Fruit fly (Drosophila melanogaster) Kc167 (cell line): ENCODE measurements around the gene eloF.

ENCODE experiments used
- Myc ChIP-seq: fragments of >200 bp; optimal IDR thresholded peaks from 2 replicates; lab custom pipeline; 2017; ENCODE audit warnings: missing external identifiers
- h ChIP-seq: fragments of >200 bp; optimal IDR thresholded peaks from 3 replicates; lab custom pipeline; 2018; ENCODE audit warnings: missing external identifiers
- insv ChIP-seq: fragments of >200 bp; optimal IDR thresholded peaks from 3 replicates; lab custom pipeline; 2018; ENCODE audit warnings: missing external identifiers
- psq ChIP-seq: fragments of >200 bp; optimal IDR thresholded peaks from 2 replicates; lab custom pipeline; 2017; ENCODE audit warnings: missing external identifiers
- ttk ChIP-seq: sonication (Bioruptor generic); optimal IDR thresholded peaks from 2 replicates; lab custom pipeline; 2017; ENCODE audit warnings: missing external identifiers

DNA sequence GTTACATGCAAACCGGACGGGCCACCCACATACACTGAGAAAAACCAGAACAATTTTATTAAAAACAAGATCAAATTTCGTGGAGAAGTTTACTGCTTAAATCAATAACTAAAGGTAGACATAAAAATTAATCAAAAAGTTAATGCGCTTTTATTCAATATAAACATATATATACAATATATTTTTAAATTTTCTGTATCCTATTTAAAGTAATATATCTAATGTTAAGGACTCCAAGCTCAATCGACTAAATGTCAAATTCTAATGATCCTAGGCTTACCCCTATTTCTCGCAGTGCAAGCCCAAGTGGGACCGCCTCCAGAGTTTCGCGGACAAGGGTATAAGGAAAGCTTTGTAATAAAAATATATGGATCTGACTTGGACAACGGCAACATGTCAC is 43.8 kb downstream of the eloF start:
- no peak for TF ChIP-seq psq (lab: Kevin White, UChicago)
- no peak for TF ChIP-seq h (lab: Kevin White, UChicago)
- no peak for TF ChIP-seq ttk
- no peak for TF ChIP-seq Myc (lab: Kevin White, UChicago)
- TF ChIP-seq insv (lab: Kevin White, UChicago): no peak
